Fruit fly (Drosophila melanogaster) whole organism: ENCODE measurements around the gene spn-B.

ENCODE experiments used
- CG8478 ChIP-seq: fragments of >200 bp; optimal IDR thresholded peaks from 2 replicates; lab custom pipeline; 2018; ENCODE audit warnings: inconsistent platforms
- EcR ChIP-seq, 2 experiments: fragments of >200 bp; optimal IDR thresholded peaks; 2 replicates each; lab custom pipeline; 2017; ENCODE audit warnings: missing biosample characterization in 2 of 2, missing genetic modification characterization in 2 of 2, missing genetic modification reagents in 2 of 2
- pan ChIP-seq: fragments of >200 bp; optimal IDR thresholded peaks from 2 replicates; lab custom pipeline; 2017
- psq ChIP-seq: fragments of >200 bp; optimal IDR thresholded peaks from 2 replicates; lab custom pipeline; 2017
- usp ChIP-seq: fragments of >200 bp; optimal IDR thresholded peaks from 2 replicates; lab custom pipeline; 2017; ENCODE audit warnings: missing biosample characterization, missing genetic modification characterization, mixed read lengths

dm6 chr3R:14373828-14374217 lies 46.0 kb downstream of the spn-B start:
- TF ChIP-seq usp (GFP tag; lab: Kevin White, UChicago) = no peak
- TF ChIP-seq EcR (GFP tag; optimal IDR thresholded peaks at IDR 0.05; lab: Kevin White, UChicago) = no peak
- TF ChIP-seq psq (lab: Kevin White, UChicago) = no peak
- no peak for TF ChIP-seq pan (lab: Kevin White, UChicago)
- TF ChIP-seq CG8478 = no peak
